Fruit fly (Drosophila melanogaster): ENCODE data around the gene CG3078.

Gene CG3078

dm6 chrX:2222181-2222790 is 37.4 kb downstream of the CG3078 start, which contains the start of gene Vinc (continued):
- peak; percentile 73 for TF ChIP-seq CG34406 (GFP tag; optimal IDR thresholded peaks at IDR 0.05)
- peak; percentile 80 for TF ChIP-seq CG6854 (GFP tag; optimal IDR thresholded peaks at IDR 0.05)
- peak; percentile 95 for TF ChIP-seq fkh (GFP tag; optimal IDR thresholded peaks at IDR 0.05)
- peak; percentile 84 for TF ChIP-seq esn (GFP tag; optimal IDR thresholded peaks at IDR 0.05)
- peak; percentile 93 for TF ChIP-seq CG10669 (GFP tag; optimal IDR thresholded peaks at IDR 0.05)
- peak; percentile 67 for TF ChIP-seq Sox15 (GFP tag; optimal IDR thresholded peaks at IDR 0.05)
- TF ChIP-seq achi (GFP tag; optimal IDR thresholded peaks at IDR 0.05), result no peak
- peak; percentile 91 for TF ChIP-seq CG11762 (GFP tag; optimal IDR thresholded peaks at IDR 0.05; ENCODE audit: insufficient read depth)
- peak; percentile 85 for TF ChIP-seq Eip93F (GFP tag; optimal IDR thresholded peaks at IDR 0.05)
- TF ChIP-seq CG1621 (tag; optimal IDR thresholded peaks at IDR 0.05), result peak; percentile 73
- TF ChIP-seq CG10631 (GFP tag; optimal IDR thresholded peaks at IDR 0.05), result no peak
- peak in 1 of 2 experiments; percentile 37 for TF ChIP-seq salr (GFP tag; optimal IDR thresholded peaks at IDR 0.05)
- peak; percentile 96 for TF ChIP-seq svp (GFP tag)
- TF ChIP-seq CG7368 (GFP tag; optimal IDR thresholded peaks at IDR 0.05), result peak; percentile 93
- TF ChIP-seq Ets96B (tag; optimal IDR thresholded peaks at IDR 0.05), result peak; percentile 90
- peak; percentile 84 for TF ChIP-seq CG6163 (GFP tag; IDR thresholded peaks at IDR 0.05)
- TF ChIP-seq Eip78C (GFP tag), result peak; percentile 97
- peak; percentile 81 for TF ChIP-seq CG6792 (GFP tag; optimal IDR thresholded peaks at IDR 0.05)
- TF ChIP-seq OdsH (GFP tag; optimal IDR thresholded peaks at IDR 0.05), result no peak
- no peak for TF ChIP-seq Sox102F (GFP tag; optimal IDR thresholded peaks at IDR 0.05)
- peak; percentile 86 for TF ChIP-seq eg (GFP tag; IDR thresholded peaks at IDR 0.05)
- TF ChIP-seq CG11902 (GFP tag; optimal IDR thresholded peaks at IDR 0.05), result peak; percentile 79
- peak; percentile 92 for TF ChIP-seq Met (GFP tag; optimal IDR thresholded peaks at IDR 0.05)
- no peak for TF ChIP-seq pdm3 (GFP tag; optimal IDR thresholded peaks at IDR 0.05)
- peak; percentile 90 for TF ChIP-seq topi (GFP tag; optimal IDR thresholded peaks at IDR 0.05)

DNA sequence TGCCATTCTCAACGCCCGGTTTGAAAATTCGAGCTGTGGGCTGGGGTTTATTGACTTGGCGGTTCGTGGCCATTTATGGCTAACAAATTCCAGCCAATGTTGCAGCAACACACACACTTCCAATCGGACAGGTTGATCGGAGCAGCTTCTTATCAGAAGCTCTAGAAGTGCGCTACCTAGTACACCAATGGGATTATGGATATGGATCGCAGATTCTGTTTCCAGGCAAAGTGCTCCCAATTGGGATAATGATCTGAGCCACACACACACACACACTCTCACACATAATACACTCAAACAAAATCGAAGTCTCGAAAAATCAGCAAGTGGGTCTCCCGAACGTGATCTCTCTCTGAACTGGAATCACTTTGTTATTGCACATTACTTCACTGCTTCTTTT is 38.1 kb downstream of the CG3078 start:
- TF ChIP-seq CG8119 (GFP tag; IDR thresholded peaks at IDR 0.05) (no peak), fkh (GFP tag; optimal IDR thresholded peaks at IDR 0.05) (no peak)

dm6 chrX:2219899-2220298 is 39.8 kb downstream of the CG3078 start:
- TF ChIP-seq Lpt (GFP tag; optimal IDR thresholded peaks at IDR 0.05) (peak; percentile 20), Smox (GFP tag; optimal IDR thresholded peaks at IDR 0.05) (no peak), lz (GFP tag; optimal IDR thresholded peaks at IDR 0.05) (no peak), Hr39 (GFP tag; optimal IDR thresholded peaks at IDR 0.05) (no peak), CG6163 (GFP tag; IDR thresholded peaks at IDR 0.05) (peak; percentile 58; the same call in 2 of the 3 replicates), svp (GFP tag) (peak; percentile 66), CG1621 (tag; optimal IDR thresholded peaks at IDR 0.05) (no peak), cyc (GFP tag; optimal IDR thresholded peaks at IDR 0.05) (no peak), net (GFP tag; optimal IDR thresholded peaks at IDR 0.05) (no peak), Sox14 (GFP tag; optimal IDR thresholded peaks at IDR 0.05) (peak; percentile 3), CG15336 (GFP tag; IDR thresholded peaks at IDR 0.05) (peak; percentile 57), Sox15 (GFP tag; optimal IDR thresholded peaks at IDR 0.05) (no peak), dsx (GFP tag; optimal IDR thresholded peaks at IDR 0.05; ENCODE audit: poor library complexity, severe bottlenecking) (no peak), salr (GFP tag; optimal IDR thresholded peaks at IDR 0.05) (peak in 1 of 2 experiments; percentile 2), CG32006 (GFP tag; optimal IDR thresholded peaks at IDR 0.05) (peak; percentile 76), CG7368 (GFP tag; optimal IDR thresholded peaks at IDR 0.05) (no peak), CG8632 (GFP tag; optimal IDR thresholded peaks at IDR 0.05) (no peak), eg (GFP tag; IDR thresholded peaks at IDR 0.05) (peak; percentile 54; the same call in 2 of the 3 replicates), CG3919 (GFP tag; optimal IDR thresholded peaks at IDR 0.05) (peak; percentile 38), fkh (GFP tag; optimal IDR thresholded peaks at IDR 0.05) (no peak), Eip78C (GFP tag) (peak; percentile 75), CG9139 (GFP tag; optimal IDR thresholded peaks at IDR 0.05) (no peak), acj6 (GFP tag; optimal IDR thresholded peaks at IDR 0.05) (peak; percentile 16), ss (GFP tag; optimal IDR thresholded peaks at IDR 0.05) (no peak), Blimp-1 (GFP tag; optimal IDR thresholded peaks at IDR 0.05) (no peak), esn (GFP tag; optimal IDR thresholded peaks at IDR 0.05) (peak; percentile 15), Gug (GFP tag; IDR thresholded peaks at IDR 0.05) (no peak), vri (GFP tag; optimal IDR thresholded peaks at IDR 0.05) (no peak), CG11902 (GFP tag; optimal IDR thresholded peaks at IDR 0.05) (no peak), CG6792 (GFP tag; optimal IDR thresholded peaks at IDR 0.05) (no peak), Eip75B (GFP tag; optimal IDR thresholded peaks at IDR 0.05) (no peak), Ets96B (tag; optimal IDR thresholded peaks at IDR 0.05) (peak; percentile 5), topi (GFP tag; optimal IDR thresholded peaks at IDR 0.05) (no peak), Hr4 (GFP tag; optimal IDR thresholded peaks at IDR 0.05) (peak; percentile 74)
